Fruit fly (Drosophila melanogaster): ENCODE results near the gene Fur1.
A peak's percentile ranks its signal among the peaks of the same experiment; 100 is the strongest.

Gene Fur1

dm6 chr3R:25490375-25490774 is 17.5 kb upstream of the Fur1 start (continued):
- 0 out of 2 replicates have a peak, but pooled peaks have one; percentile 12 for TF ChIP-seq Lim3 (GFP tag; IDR thresholded peaks at IDR 0.05)
- TF ChIP-seq CG32767 (GFP tag; IDR thresholded peaks at IDR 0.05), result no peak
- no peak for TF ChIP-seq Kr (GFP tag; optimal IDR thresholded peaks at IDR 0.05)
- TF ChIP-seq row (GFP tag; IDR thresholded peaks at IDR 0.05), result no peak; the same call in 2 of the 3 replicates
- TF ChIP-seq stc (GFP tag; IDR thresholded peaks at IDR 0.05), result peak; percentile 55
- TF ChIP-seq CG2199 (GFP tag; IDR thresholded peaks at IDR 0.05), result no peak
- TF ChIP-seq lola (GFP tag; optimal IDR thresholded peaks at IDR 0.05), result no peak
- TF ChIP-seq knrl (GFP tag; IDR thresholded peaks at IDR 0.05; ENCODE audit: partially characterized antibody), result no peak
- no peak for TF ChIP-seq pan (optimal IDR thresholded peaks at IDR 0.05)
- no peak for TF ChIP-seq pan (GFP tag; optimal IDR thresholded peaks at IDR 0.05 in 1 of 2, IDR thresholded peaks at IDR 0.05 in 1 of 2)
- no peak for TF ChIP-seq CG13287 (GFP tag; IDR thresholded peaks at IDR 0.05; ENCODE audit: partially characterized antibody)
- TF ChIP-seq CG30403 (GFP tag; optimal IDR thresholded peaks at IDR 0.05), result no peak
- TF ChIP-seq CG9932 (GFP tag; IDR thresholded peaks at IDR 0.05), result peak; percentile 3; the same call in 1 of the 2 replicates
- TF ChIP-seq CG5245 (GFP tag; optimal IDR thresholded peaks at IDR 0.05), result no peak
- no peak for TF ChIP-seq Dfd (GFP tag; optimal IDR thresholded peaks at IDR 0.05)
- no peak for TF ChIP-seq Nf-YA (GFP tag; IDR thresholded peaks at IDR 0.05)
- no peak for TF ChIP-seq BEAF-32 (GFP tag; optimal IDR thresholded peaks at IDR 0.05)
- TF ChIP-seq onecut (GFP tag; IDR thresholded peaks at IDR 0.05), result no peak
- no peak for TF ChIP-seq CG6854 (GFP tag; optimal IDR thresholded peaks at IDR 0.05)
- TF ChIP-seq ro (GFP tag; IDR thresholded peaks at IDR 0.05), result no peak
- TF ChIP-seq CG3838 (GFP tag; optimal IDR thresholded peaks at IDR 0.05), result no peak
- TF ChIP-seq Six4 (GFP tag; optimal IDR thresholded peaks at IDR 0.05), result no peak
- no peak for TF ChIP-seq tll (GFP tag; optimal IDR thresholded peaks at IDR 0.05)
- no peak for TF ChIP-seq sna (GFP tag; IDR thresholded peaks at IDR 0.05; ENCODE audit: partially characterized antibody)
- TF ChIP-seq CG9437 (GFP tag; optimal IDR thresholded peaks at IDR 0.05), result no peak
- TF ChIP-seq CG18764 (GFP tag; optimal IDR thresholded peaks at IDR 0.05), result no peak
- no peak for TF ChIP-seq CG7745 (tag; optimal IDR thresholded peaks at IDR 0.05)
- peak; percentile 20 for TF ChIP-seq tap (tag; optimal IDR thresholded peaks at IDR 0.05)
- no peak for TF ChIP-seq mam (GFP tag; optimal IDR thresholded peaks at IDR 0.05)
- no peak for TF ChIP-seq CG12071 (GFP tag; optimal IDR thresholded peaks at IDR 0.05)
- no peak for TF ChIP-seq CG15514 (GFP tag; optimal IDR thresholded peaks at IDR 0.05)
- no peak for TF ChIP-seq dpn (GFP tag; optimal IDR thresholded peaks at IDR 0.05)
- TF ChIP-seq CG4617 (GFP tag; optimal IDR thresholded peaks at IDR 0.05; ENCODE audit: borderline replicate concordance), result peak; percentile 39
- no peak for TF ChIP-seq CG4360 (GFP tag; IDR thresholded peaks at IDR 0.05)
- TF ChIP-seq NK7.1 (GFP tag; optimal IDR thresholded peaks at IDR 0.05), result no peak
- 0 out of 2 replicates have a peak, but pooled peaks have one; percentile 24 for TF ChIP-seq Rx (GFP tag; IDR thresholded peaks at IDR 0.05)
- TF ChIP-seq zfh2 (GFP tag; optimal IDR thresholded peaks at IDR 0.05), result no peak
- peak; percentile 20 for TF ChIP-seq jing (GFP tag; optimal IDR thresholded peaks at IDR 0.05)
- TF ChIP-seq Med (GFP tag), result no peak
- peak; percentile 36 for TF ChIP-seq dmrt99B (tag; optimal IDR thresholded peaks at IDR 0.05)
- no peak for TF ChIP-seq lab (GFP tag; optimal IDR thresholded peaks at IDR 0.05)
- TF ChIP-seq psq (GFP tag; optimal IDR thresholded peaks at IDR 0.05), result no peak
- TF ChIP-seq CG18011 (GFP tag; optimal IDR thresholded peaks at IDR 0.05), result no peak
- TF ChIP-seq exex (tag; optimal IDR thresholded peaks at IDR 0.05), result peak; percentile 81
- TF ChIP-seq CG34224 (GFP tag; IDR thresholded peaks at IDR 0.05; ENCODE audit: partially characterized antibody), result no peak
- TF ChIP-seq Hr78 (GFP tag; optimal IDR thresholded peaks at IDR 0.05), result no peak
- no peak for TF ChIP-seq HLH54F (GFP tag; optimal IDR thresholded peaks at IDR 0.05)
- no peak for TF ChIP-seq CG4424 (GFP tag; optimal IDR thresholded peaks at IDR 0.05)
- TF ChIP-seq schlank (tag; optimal IDR thresholded peaks at IDR 0.05), result no peak
- no peak for TF ChIP-seq CG12236 (GFP tag; optimal IDR thresholded peaks at IDR 0.05)
